Fruit fly (Drosophila melanogaster): ENCODE data around the gene Msh6.
A peak's percentile ranks its signal among the peaks of the same experiment; 100 is the strongest.

Gene Msh6

dm6 chr3L:15171769-15172403 is 13.5 kb upstream of the Msh6 start (continued):
- TF ChIP-seq OdsH (GFP tag; optimal IDR thresholded peaks at IDR 0.05) (peak; percentile 36), CG7368 (GFP tag; optimal IDR thresholded peaks at IDR 0.05) (no peak), Sox102F (GFP tag; optimal IDR thresholded peaks at IDR 0.05) (no peak), Gug (GFP tag; IDR thresholded peaks at IDR 0.05) (peak; percentile 24; the same call in 1 of the 2 replicates), CG11902 (GFP tag; optimal IDR thresholded peaks at IDR 0.05) (no peak), esn (GFP tag; optimal IDR thresholded peaks at IDR 0.05) (no peak), CG32006 (GFP tag; optimal IDR thresholded peaks at IDR 0.05) (peak; percentile 66), fd59A (GFP tag; optimal IDR thresholded peaks at IDR 0.05) (no peak), Ets21C (GFP tag; optimal IDR thresholded peaks at IDR 0.05) (no peak), fd85E (GFP tag; optimal IDR thresholded peaks at IDR 0.05) (no peak), CG16779 (tag; optimal IDR thresholded peaks at IDR 0.05) (no peak), CG10669 (GFP tag; optimal IDR thresholded peaks at IDR 0.05) (no peak), vri (GFP tag; optimal IDR thresholded peaks at IDR 0.05) (no peak), CG6808 (GFP tag; optimal IDR thresholded peaks at IDR 0.05) (no peak), Eip93F (GFP tag; optimal IDR thresholded peaks at IDR 0.05) (no peak), ss (GFP tag; optimal IDR thresholded peaks at IDR 0.05) (no peak), CG10631 (GFP tag; optimal IDR thresholded peaks at IDR 0.05) (no peak), Sox14 (GFP tag; optimal IDR thresholded peaks at IDR 0.05) (no peak), CG11294 (GFP tag; IDR thresholded peaks at IDR 0.05) (no peak), Ets96B (tag; optimal IDR thresholded peaks at IDR 0.05) (no peak), Lpt (GFP tag; optimal IDR thresholded peaks at IDR 0.05) (peak; percentile 17), dac (GFP tag; optimal IDR thresholded peaks at IDR 0.05) (no peak), dsx (GFP tag; optimal IDR thresholded peaks at IDR 0.05; ENCODE audit: poor library complexity, severe bottlenecking) (no peak), CG8119 (GFP tag; IDR thresholded peaks at IDR 0.05) (peak; percentile 75), CG6854 (GFP tag; optimal IDR thresholded peaks at IDR 0.05) (no peak), CG31627 (GFP tag; optimal IDR thresholded peaks at IDR 0.05) (no peak)

- TF ChIP-seq Eip78C (GFP tag) (no peak), topi (GFP tag; optimal IDR thresholded peaks at IDR 0.05) (no peak), Sox14 (GFP tag; optimal IDR thresholded peaks at IDR 0.05) (no peak), Eip75B (GFP tag; optimal IDR thresholded peaks at IDR 0.05) (no peak), spab (GFP tag; optimal IDR thresholded peaks at IDR 0.05) (no peak), vri (GFP tag; optimal IDR thresholded peaks at IDR 0.05) (no peak), fkh (GFP tag; optimal IDR thresholded peaks at IDR 0.05) (peak; percentile 46), CG11902 (GFP tag; optimal IDR thresholded peaks at IDR 0.05) (no peak)
Observed at dm6 chr3L:15169795-15170194, 11.4 kb upstream of the Msh6 start.

- no peak for TF ChIP-seq spab (GFP tag; optimal IDR thresholded peaks at IDR 0.05)
- no peak for TF ChIP-seq Eip75B (GFP tag; optimal IDR thresholded peaks at IDR 0.05)
- TF ChIP-seq CG6854 (GFP tag; optimal IDR thresholded peaks at IDR 0.05) = no peak
- no peak for TF ChIP-seq CG6792 (GFP tag; optimal IDR thresholded peaks at IDR 0.05)
- TF ChIP-seq net (GFP tag; optimal IDR thresholded peaks at IDR 0.05) = no peak
- TF ChIP-seq CG8119 (GFP tag; IDR thresholded peaks at IDR 0.05) = no peak
- no peak for TF ChIP-seq fd85E (GFP tag; optimal IDR thresholded peaks at IDR 0.05)
- TF ChIP-seq CG32006 (GFP tag; optimal IDR thresholded peaks at IDR 0.05) = no peak
- TF ChIP-seq cyc (GFP tag; optimal IDR thresholded peaks at IDR 0.05) = no peak
Observed at dm6 chr3L:15169010-15169409, 10.6 kb upstream of the Msh6 start.

dm6 chr3L:15163414-15163813 is 5.1 kb upstream of the Msh6 start, which contains the start of gene CG7011:
Gene CG7011, minus strand, starts transcription at chr3L:15163628.
- no peak for TF ChIP-seq Hr39 (GFP tag; optimal IDR thresholded peaks at IDR 0.05)
- no peak for TF ChIP-seq OdsH (GFP tag; optimal IDR thresholded peaks at IDR 0.05)
- no peak for TF ChIP-seq CG8119 (GFP tag; IDR thresholded peaks at IDR 0.05)
- TF ChIP-seq achi (GFP tag; optimal IDR thresholded peaks at IDR 0.05) = peak; percentile 5
- no peak for TF ChIP-seq pdm3 (GFP tag; optimal IDR thresholded peaks at IDR 0.05)
- TF ChIP-seq CG31627 (GFP tag; optimal IDR thresholded peaks at IDR 0.05) = no peak
- peak; percentile 54 for TF ChIP-seq Eip78C (GFP tag)
- TF ChIP-seq dsx (GFP tag; optimal IDR thresholded peaks at IDR 0.05; ENCODE audit: poor library complexity, severe bottlenecking) = no peak
- no peak for TF ChIP-seq CG4318 (GFP tag; optimal IDR thresholded peaks at IDR 0.05)
- no peak for TF ChIP-seq CG8319 (GFP tag; optimal IDR thresholded peaks at IDR 0.05)
- no peak for TF ChIP-seq CG6792 (GFP tag; optimal IDR thresholded peaks at IDR 0.05)
- TF ChIP-seq ss (GFP tag; optimal IDR thresholded peaks at IDR 0.05) = no peak
- no peak for TF ChIP-seq net (GFP tag; optimal IDR thresholded peaks at IDR 0.05)
- no peak for TF ChIP-seq eg (GFP tag; IDR thresholded peaks at IDR 0.05)
- TF ChIP-seq CG6276 (GFP tag; optimal IDR thresholded peaks at IDR 0.05) = no peak
- TF ChIP-seq vri (GFP tag; optimal IDR thresholded peaks at IDR 0.05) = no peak
- no peak for TF ChIP-seq CG11294 (GFP tag; IDR thresholded peaks at IDR 0.05)
